Fruit fly (Drosophila melanogaster) whole organism, embryonic: Measurements from ENCODE around the gene wus.

Experiments
- Ada2b ChIP-seq: fragments of 200-800 bp; sonication (Bioruptor generic); IDR thresholded peaks from 2 replicates; pipeline ENCODE4 v1.3.6; 2022; ENCODE audit warnings: missing biosample characterization, missing genetic modification characterization
- Atf3 ChIP-seq: fragments of 200-800 bp; sonication (Bioruptor generic); optimal IDR thresholded peaks from 3 replicates; lab custom pipeline; 2016; ENCODE audit warnings: missing biosample characterization, missing genetic modification characterization
- BtbVII ChIP-seq: fragments of 200-800 bp; sonication (Bioruptor generic); optimal IDR thresholded peaks from 3 replicates; lab custom pipeline; 2017; ENCODE audit warnings: missing biosample characterization, mild to moderate bottlenecking, missing genetic modification characterization
- CG10209 ChIP-seq: fragments of 200-800 bp; sonication (Bioruptor generic); optimal IDR thresholded peaks from 3 replicates; lab custom pipeline; 2017; ENCODE audit warnings: missing biosample characterization, mild to moderate bottlenecking, missing genetic modification characterization, missing genetic modification reagents
- CG10565 ChIP-seq: fragments of 200-800 bp; sonication (Bioruptor generic); optimal IDR thresholded peaks from 3 replicates; lab custom pipeline; 2016; ENCODE audit warnings: missing biosample characterization, mild to moderate bottlenecking, missing genetic modification characterization
- CG12219 ChIP-seq: fragments of 200-800 bp; sonication (Bioruptor generic); optimal IDR thresholded peaks from 3 replicates; lab custom pipeline; 2018; ENCODE audit warnings: missing biosample characterization, mild to moderate bottlenecking, missing genetic modification characterization
- CG1233 ChIP-seq: fragments of 200-800 bp; sonication (Bioruptor generic); optimal IDR thresholded peaks from 4 replicates; lab custom pipeline; 2018; ENCODE audit warnings: missing biosample characterization, mild to moderate bottlenecking, missing genetic modification characterization
- CG13287 ChIP-seq: fragments of 200-800 bp; sonication (Bioruptor generic); IDR thresholded peaks from 2 replicates; pipeline ENCODE4 v1.3.6; 2022; ENCODE audit warnings: missing biosample characterization, missing genetic modification characterization; ENCODE audit not compliant: partially characterized antibody
- CG14050 ChIP-seq: fragments of 200-800 bp; sonication (Bioruptor generic); IDR thresholded peaks from 3 replicates; pipeline ENCODE4 v1.3.6; 2022; ENCODE audit warnings: missing biosample characterization, missing genetic modification characterization
- CG16815 ChIP-seq: fragments of 200-800 bp; sonication (Bioruptor generic); optimal IDR thresholded peaks from 3 replicates; lab custom pipeline; 2017; ENCODE audit warnings: missing biosample characterization, mild to moderate bottlenecking, missing genetic modification characterization
- CG17385 ChIP-seq: fragments of 200-800 bp; sonication (Bioruptor generic); optimal IDR thresholded peaks from 3 replicates; lab custom pipeline; 2018; ENCODE audit warnings: missing biosample characterization, mild to moderate bottlenecking, missing genetic modification characterization
- CG17829 ChIP-seq: fragments of 200-800 bp; optimal IDR thresholded peaks from 2 replicates; lab custom pipeline; 2019; ENCODE audit warnings: missing biosample characterization, mild to moderate bottlenecking, missing genetic modification characterization, moderate library complexity
- CG17912 ChIP-seq: fragments of 200-800 bp; sonication (Bioruptor generic); optimal IDR thresholded peaks from 2 replicates; lab custom pipeline; 2018; ENCODE audit warnings: missing biosample characterization, mild to moderate bottlenecking, missing genetic modification characterization
- CG2712 ChIP-seq: fragments of 200-800 bp; optimal IDR thresholded peaks from 3 replicates; lab custom pipeline; 2019; ENCODE audit warnings: missing biosample characterization, mild to moderate bottlenecking, missing genetic modification characterization, moderate library complexity
- CG3065 ChIP-seq: fragments of 200-800 bp; sonication (Bioruptor generic); optimal IDR thresholded peaks from 2 replicates; lab custom pipeline; 2016; ENCODE audit warnings: missing biosample characterization, missing genetic modification characterization
- CG33557 ChIP-seq: fragments of 200-800 bp; sonication (Bioruptor generic); optimal IDR thresholded peaks from 2 replicates; lab custom pipeline; 2019; ENCODE audit warnings: missing biosample characterization, mild to moderate bottlenecking, missing genetic modification characterization, moderate library complexity
- CG3726 ChIP-seq: fragments of 200-800 bp; sonication (Bioruptor generic); IDR thresholded peaks from 3 replicates; pipeline ENCODE4, ENCODE4 v1.3.6; 2022; ENCODE audit warnings: missing biosample characterization, missing genetic modification characterization
- CG3847 ChIP-seq: fragments of 200-800 bp; sonication (Bioruptor generic); IDR thresholded peaks from 2 replicates; pipeline ENCODE4 v1.3.6; 2022; ENCODE audit warnings: missing biosample characterization, missing genetic modification characterization
- CG3995 ChIP-seq: fragments of 200-800 bp; sonication (Bioruptor generic); optimal IDR thresholded peaks from 3 replicates; lab custom pipeline; 2016; ENCODE audit warnings: missing biosample characterization, missing genetic modification characterization
- CG9727 ChIP-seq: fragments of 200-800 bp; sonication (Bioruptor generic); optimal IDR thresholded peaks from 3 replicates; lab custom pipeline; 2017; ENCODE audit warnings: missing biosample characterization, mild to moderate bottlenecking, missing genetic modification characterization
- Deaf1 ChIP-seq: fragments of 200-800 bp; optimal IDR thresholded peaks from 3 replicates; lab custom pipeline; 2019; ENCODE audit warnings: missing biosample characterization, mild to moderate bottlenecking, missing genetic modification characterization, moderate library complexity
- Drgx ChIP-seq: fragments of 200-800 bp; sonication (Bioruptor generic); IDR thresholded peaks from 2 replicates; pipeline ENCODE4 v1.3.6; 2022; ENCODE audit warnings: missing biosample characterization, missing genetic modification characterization
- Gsc ChIP-seq: fragments of 200-800 bp; sonication (Bioruptor generic); IDR thresholded peaks from 2 replicates; pipeline ENCODE4 v1.3.6; 2022; ENCODE audit warnings: missing biosample characterization, missing genetic modification characterization
- Gug ChIP-seq: fragments of 200-800 bp; sonication (Bioruptor generic); IDR thresholded peaks from 4 replicates; pipeline ENCODE4 v1.3.6; 2022; ENCODE audit warnings: missing biosample characterization, missing genetic modification characterization
- HHEX ChIP-seq: fragments of 200-800 bp; sonication (Bioruptor generic); optimal IDR thresholded peaks from 3 replicates; lab custom pipeline; 2017; ENCODE audit warnings: missing biosample characterization, mild to moderate bottlenecking, missing genetic modification characterization, missing genetic modification reagents
- HmgD ChIP-seq: fragments of 200-800 bp; sonication (Bioruptor generic); optimal IDR thresholded peaks from 3 replicates; lab custom pipeline; 2016; ENCODE audit warnings: missing biosample characterization, missing genetic modification characterization
- Hmr ChIP-seq: fragments of 200-800 bp; sonication (Bioruptor generic); optimal IDR thresholded peaks from 3 replicates; lab custom pipeline; 2017; ENCODE audit warnings: mild to moderate bottlenecking, missing biosample characterization, missing genetic modification reagents, missing genetic modification characterization
- Jarid2 ChIP-seq: fragments of 200-800 bp; sonication (Bioruptor generic); optimal IDR thresholded peaks from 3 replicates; lab custom pipeline; 2017; ENCODE audit warnings: mild to moderate bottlenecking, missing biosample characterization, missing genetic modification reagents, missing genetic modification characterization
- Meics ChIP-seq: fragments of 200-800 bp; sonication (Bioruptor generic); optimal IDR thresholded peaks from 2 replicates; lab custom pipeline; 2017; ENCODE audit warnings: missing biosample characterization, mild to moderate bottlenecking, missing genetic modification characterization
- NC2β ChIP-seq: fragments of 200-800 bp; sonication (Bioruptor generic); optimal IDR thresholded peaks from 2 replicates; lab custom pipeline; 2016; ENCODE audit warnings: missing biosample characterization, missing genetic modification characterization
- Neu2 ChIP-seq: fragments of 200-800 bp; sonication (Bioruptor generic); optimal IDR thresholded peaks from 3 replicates; lab custom pipeline; 2016; ENCODE audit warnings: missing biosample characterization, missing genetic modification characterization, borderline replicate concordance
- Nf-YB ChIP-seq: fragments of 200-800 bp; sonication (Bioruptor generic); optimal IDR thresholded peaks from 3 replicates; lab custom pipeline; 2019; ENCODE audit warnings: missing biosample characterization, mild to moderate bottlenecking, missing genetic modification characterization, moderate library complexity
- Nf-YC ChIP-seq: fragments of 200-800 bp; optimal IDR thresholded peaks from 3 replicates; lab custom pipeline; 2019; ENCODE audit warnings: missing biosample characterization, mild to moderate bottlenecking, missing genetic modification characterization, moderate library complexity
- NfI ChIP-seq: fragments of 200-800 bp; sonication (Bioruptor generic); optimal IDR thresholded peaks from 3 replicates; lab custom pipeline; 2018; ENCODE audit warnings: missing biosample characterization, mild to moderate bottlenecking, missing genetic modification characterization, moderate library complexity
- Scr ChIP-seq: fragments of 200-800 bp; sonication (Bioruptor generic); IDR thresholded peaks from 2 replicates; pipeline ENCODE4 v1.3.6; 2022; ENCODE audit warnings: missing biosample characterization, missing genetic modification characterization; ENCODE audit not compliant: partially characterized antibody
- Stat92E ChIP-seq, 3 experiments: fragments of >200 bp in 2 of 3; fragments of 200-800 bp in 1 of 3; sonication (Bioruptor generic) in 1 of 3; optimal IDR thresholded peaks; 2 replicates each; lab custom pipeline; 2017 to 2019; ENCODE audit warnings: missing biosample characterization in 3 of 3, missing genetic modification characterization in 3 of 3, mild to moderate bottlenecking in 1 of 3, moderate library complexity in 1 of 3
- ase ChIP-seq: fragments of 200-800 bp; sonication (Bioruptor generic); IDR thresholded peaks from 3 replicates; pipeline ENCODE4 v1.3.6; 2022; ENCODE audit warnings: missing biosample characterization, missing genetic modification characterization
- disco-r ChIP-seq: fragments of 200-800 bp; sonication (Bioruptor generic); optimal IDR thresholded peaks from 2 replicates; lab custom pipeline; 2016; ENCODE audit warnings: missing biosample characterization, missing genetic modification characterization
- eve ChIP-seq, 2 experiments: fragments of >200 bp; optimal IDR thresholded peaks; 2 replicates each; lab custom pipeline; 2017; ENCODE audit warnings: missing biosample characterization in 2 of 2, missing genetic modification characterization in 2 of 2
- eyg ChIP-seq: fragments of 200-800 bp; sonication (Bioruptor generic); optimal IDR thresholded peaks from 3 replicates; lab custom pipeline; 2016; ENCODE audit warnings: missing biosample characterization, missing genetic modification characterization
- fd64A ChIP-seq: fragments of 200-800 bp; sonication (Bioruptor generic); optimal IDR thresholded peaks from 3 replicates; lab custom pipeline; 2018; ENCODE audit warnings: missing biosample characterization, mild to moderate bottlenecking, missing genetic modification characterization
- kni ChIP-seq: fragments of 200-800 bp; sonication (Bioruptor generic); optimal IDR thresholded peaks from 3 replicates; lab custom pipeline; 2017; ENCODE audit warnings: mild to moderate bottlenecking, missing biosample characterization, missing genetic modification reagents, missing genetic modification characterization
- nmo ChIP-seq: fragments of 200-800 bp; sonication (Bioruptor generic); optimal IDR thresholded peaks from 2 replicates; lab custom pipeline; 2018; ENCODE audit warnings: missing biosample characterization, mild to moderate bottlenecking, missing genetic modification characterization, moderate library complexity
- pho ChIP-seq: fragments of 200-800 bp; sonication (Bioruptor generic); optimal IDR thresholded peaks from 2 replicates; lab custom pipeline; 2016; ENCODE audit warnings: missing biosample characterization, missing genetic modification characterization
- pita ChIP-seq: fragments of 200-800 bp; sonication (Bioruptor generic); optimal IDR thresholded peaks from 2 replicates; lab custom pipeline; 2017; ENCODE audit warnings: missing biosample characterization, mild to moderate bottlenecking, missing genetic modification characterization
- rib ChIP-seq: fragments of 200-800 bp; sonication (Bioruptor generic); IDR thresholded peaks from 2 replicates; pipeline ENCODE4 v1.3.6; 2022; ENCODE audit warnings: missing biosample characterization, missing genetic modification characterization
- sc ChIP-seq, 3 experiments: fragments of >200 bp in 2 of 3; fragments of 200-800 bp in 1 of 3; sonication (Bioruptor generic) in 1 of 3; optimal IDR thresholded peaks; 2 replicates in 2 of 3; 3 replicates in 1 of 3; lab custom pipeline; 2017; ENCODE audit warnings: mild to moderate bottlenecking in 1 of 3, missing biosample characterization in 1 of 3, missing genetic modification characterization in 1 of 3, missing genetic modification reagents in 1 of 3
- so ChIP-seq: fragments of 200-800 bp; sonication (Bioruptor generic); IDR thresholded peaks from 3 replicates; pipeline ENCODE4 v1.3.6; 2022; ENCODE audit warnings: missing biosample characterization, missing genetic modification characterization
- tin ChIP-seq: fragments of 200-800 bp; sonication (Bioruptor generic); optimal IDR thresholded peaks from 3 replicates; lab custom pipeline; 2016; ENCODE audit warnings: missing biosample characterization, missing genetic modification characterization
- wdn ChIP-seq: fragments of 200-800 bp; sonication (Bioruptor generic); IDR thresholded peaks from 2 replicates; pipeline ENCODE4 v1.3.6; 2022; ENCODE audit warnings: missing biosample characterization, missing genetic modification characterization

Gene wus

dm6 chrX:16967415-16967814 lies 26.7 kb upstream of the wus start (continued):
- no peak for TF ChIP-seq disco-r (GFP tag; lab: Kevin White, UChicago)
- TF ChIP-seq CG17829 (tag; lab: Kevin White, UChicago) = peak; percentile 69
- TF ChIP-seq CG1233 (GFP tag; lab: Kevin White, UChicago) = peak; percentile 39
- peak; percentile 23 for TF ChIP-seq CG10209 (GFP tag; lab: Kevin White, UChicago)
- TF ChIP-seq Gsc (GFP tag; lab: Robert Waterston, UW) = no peak
- peak; percentile 65 for TF ChIP-seq tin (GFP tag; lab: Kevin White, UChicago)
- no peak for TF ChIP-seq kni (GFP tag; lab: Kevin White, UChicago)
- no peak for TF ChIP-seq NfI
- no peak for TF ChIP-seq wdn
- TF ChIP-seq CG10565 (GFP tag; lab: Kevin White, UChicago) = no peak
- TF ChIP-seq BtbVII (GFP tag; lab: Kevin White, UChicago) = no peak
- no peak for TF ChIP-seq fd64A (GFP tag; lab: Kevin White, UChicago)
- TF ChIP-seq CG14050 (GFP tag; lab: Robert Waterston, UW) = 0 out of 3 replicates have a peak, but pooled peaks have one; percentile 14
- TF ChIP-seq Meics (GFP tag; lab: Kevin White, UChicago) = no peak
- TF ChIP-seq sc (optimal IDR thresholded peaks at IDR 0.05; lab: Kevin White, UChicago) = no peak
- peak; percentile 21 for TF ChIP-seq sc (GFP tag; optimal IDR thresholded peaks at IDR 0.05; lab: Kevin White, UChicago)
- no peak for TF ChIP-seq CG3726 (GFP tag; lab: Robert Waterston, UW)
- no peak for TF ChIP-seq CG12219
- TF ChIP-seq HmgD (GFP tag; lab: Kevin White, UChicago) = no peak
- TF ChIP-seq nmo (GFP tag; lab: Kevin White, UChicago) = no peak
- no peak for TF ChIP-seq so (GFP tag; lab: Robert Waterston, UW)
- no peak for TF ChIP-seq Ada2b (GFP tag; lab: Robert Waterston, UW)
- peak; percentile 20 for TF ChIP-seq Atf3
- peak; percentile 67 for TF ChIP-seq CG9727 (GFP tag; lab: Kevin White, UChicago)
- no peak for TF ChIP-seq pho (GFP tag; lab: Kevin White, UChicago)
- TF ChIP-seq CG17385 (GFP tag; lab: Kevin White, UChicago) = peak; percentile 7
- no peak for TF ChIP-seq CG17912 (GFP tag; lab: Kevin White, UChicago)
- TF ChIP-seq CG13287 = no peak
- TF ChIP-seq Hmr (GFP tag; lab: Kevin White, UChicago) = no peak
- 0 out of 2 replicates have a peak, but pooled peaks have one; percentile 18 for TF ChIP-seq CG3847 (GFP tag; lab: Robert Waterston, UW)
- no peak for TF ChIP-seq CG3065 (GFP tag; lab: Kevin White, UChicago)
- no peak for TF ChIP-seq Stat92E (GFP tag; optimal IDR thresholded peaks at IDR 0.05; lab: Kevin White, UChicago)
- no peak for TF ChIP-seq pita (GFP tag; lab: Kevin White, UChicago)
- peak; percentile 20; the same call in 1 of the 2 replicates for TF ChIP-seq Drgx
- no peak for TF ChIP-seq eve (GFP tag; optimal IDR thresholded peaks at IDR 0.05; lab: Kevin White, UChicago)
- peak; percentile 57 for TF ChIP-seq CG16815
- TF ChIP-seq rib (GFP tag; lab: Robert Waterston, UW) = no peak
- TF ChIP-seq ase = 0 out of 3 replicates have a peak, but pooled peaks have one; percentile 17
- TF ChIP-seq Nf-YB = no peak
- TF ChIP-seq Gug (GFP tag; lab: Robert Waterston, UW) = no peak
- TF ChIP-seq eyg = no peak
- TF ChIP-seq HHEX (GFP tag; lab: Kevin White, UChicago) = peak; percentile 29
- TF ChIP-seq Nf-YC = no peak
- peak; percentile 67 for TF ChIP-seq CG2712
- peak; percentile 37 for TF ChIP-seq Neu2 (GFP tag; lab: Kevin White, UChicago)
- TF ChIP-seq NC2β (GFP tag; lab: Kevin White, UChicago) = peak; percentile 51
- TF ChIP-seq Jarid2 (GFP tag; lab: Kevin White, UChicago) = no peak
- no peak for TF ChIP-seq Scr (GFP tag; lab: Robert Waterston, UW)
- no peak for TF ChIP-seq Deaf1
- TF ChIP-seq CG3995 (GFP tag; lab: Kevin White, UChicago) = no peak
- peak; percentile 67 for TF ChIP-seq CG33557 (GFP tag; lab: Kevin White, UChicago)
